Worm (Caenorhabditis elegans) whole organism, early embryonic: ENCODE measurements around the gene F49C12.4.

Experiments
- aly-1 ChIP-seq: sonication (generic microtip); optimal IDR thresholded peaks from 2 replicates; lab custom pipeline; 2016; ENCODE audit warnings: missing genetic modification characterization, missing compliant biosample characterization
- ama-1 ChIP-seq: fragments of 150-350 bp; optimal IDR thresholded peaks from 2 replicates; lab custom pipeline; 2014
- hmg-4 ChIP-seq: fragments of 200-800 bp; sonication (Bioruptor generic); optimal IDR thresholded peaks from 2 replicates; lab custom pipeline; 2018; ENCODE audit warnings: mild to moderate bottlenecking, missing genetic modification characterization, missing compliant biosample characterization

ce11 chrIV:9258547-9258946 is 45.3 kb downstream of the F49C12.4 start:
- TF ChIP-seq ama-1 (lab: Kevin White, UChicago) (no peak), aly-1 (no peak), hmg-4 (GFP tag; lab: Kevin White, UChicago) (no peak)
